Fruit fly (Drosophila melanogaster) whole organism, embryonic: Measurements from ENCODE around the gene CG32278.
A peak's percentile ranks its signal among the peaks of the same experiment; 100 is the strongest.

Experiments used
- Adf1 ChIP-seq: fragments of 200-800 bp; sonication (Bioruptor generic); IDR thresholded peaks from 2 replicates; pipeline ENCODE4 v1.3.6; 2022; ENCODE audit warnings: missing biosample characterization, missing genetic modification characterization
- B-H2 ChIP-seq: fragments of 200-800 bp; sonication (Bioruptor generic); optimal IDR thresholded peaks from 2 replicates; lab custom pipeline; 2018; ENCODE audit warnings: missing biosample characterization, mild to moderate bottlenecking, missing genetic modification characterization
- Blimp-1 ChIP-seq: fragments of 200-800 bp; sonication (Bioruptor generic); optimal IDR thresholded peaks from 3 replicates; lab custom pipeline; 2018; ENCODE audit warnings: missing biosample characterization, missing genetic modification characterization, mild to moderate bottlenecking, moderate library complexity, missing genetic modification reagents
- BtbVII ChIP-seq: fragments of 200-800 bp; sonication (Bioruptor generic); optimal IDR thresholded peaks from 3 replicates; lab custom pipeline; 2017; ENCODE audit warnings: missing biosample characterization, mild to moderate bottlenecking, missing genetic modification characterization
- CG12391 ChIP-seq: fragments of 200-800 bp; sonication (Bioruptor generic); optimal IDR thresholded peaks from 3 replicates; lab custom pipeline; 2018; ENCODE audit warnings: missing biosample characterization, mild to moderate bottlenecking, missing genetic modification characterization, moderate library complexity
- CG12744 ChIP-seq: fragments of 200-800 bp; sonication (Bioruptor generic); optimal IDR thresholded peaks from 2 replicates; lab custom pipeline; 2016; ENCODE audit warnings: missing biosample characterization, missing genetic modification characterization
- CG13123 ChIP-seq: fragments of 200-800 bp; sonication (Bioruptor generic); optimal IDR thresholded peaks from 2 replicates; lab custom pipeline; 2016; ENCODE audit warnings: missing biosample characterization, missing genetic modification characterization
- CG15269 ChIP-seq: fragments of 200-800 bp; sonication (Bioruptor generic); optimal IDR thresholded peaks from 2 replicates; lab custom pipeline; 2018; ENCODE audit warnings: missing biosample characterization, mild to moderate bottlenecking, missing genetic modification characterization, moderate library complexity
- CG15514 ChIP-seq: fragments of 200-800 bp; sonication (Bioruptor generic); optimal IDR thresholded peaks from 3 replicates; lab custom pipeline; 2017; ENCODE audit warnings: missing biosample characterization, missing genetic modification characterization, mild to moderate bottlenecking, moderate library complexity, missing genetic modification reagents
- CG17186 ChIP-seq: fragments of 200-800 bp; sonication (Bioruptor generic); optimal IDR thresholded peaks from 3 replicates; lab custom pipeline; 2017; ENCODE audit warnings: missing biosample characterization, missing genetic modification reagents, missing genetic modification characterization
- CG17359 ChIP-seq: fragments of 200-800 bp; sonication (Bioruptor generic); optimal IDR thresholded peaks from 3 replicates; lab custom pipeline; 2018; ENCODE audit warnings: missing biosample characterization, mild to moderate bottlenecking, missing genetic modification characterization, moderate library complexity
- CG17385 ChIP-seq: fragments of 200-800 bp; sonication (Bioruptor generic); optimal IDR thresholded peaks from 3 replicates; lab custom pipeline; 2018; ENCODE audit warnings: missing biosample characterization, mild to moderate bottlenecking, missing genetic modification characterization
- CG18599 ChIP-seq: fragments of 200-800 bp; sonication (Bioruptor generic); optimal IDR thresholded peaks from 3 replicates; lab custom pipeline; 2017; ENCODE audit warnings: missing biosample characterization, missing genetic modification characterization, mild to moderate bottlenecking, moderate library complexity, missing genetic modification reagents
- CG31224 ChIP-seq: fragments of 200-800 bp; sonication (Bioruptor generic); IDR thresholded peaks from 2 replicates; pipeline ENCODE4 v1.3.6; 2022; ENCODE audit warnings: missing biosample characterization, missing genetic modification characterization
- CG3163 ChIP-seq: fragments of 200-800 bp; sonication (Bioruptor generic); optimal IDR thresholded peaks from 3 replicates; lab custom pipeline; 2016; ENCODE audit warnings: missing biosample characterization, missing genetic modification characterization
- CG32532 ChIP-seq: fragments of 200-800 bp; sonication (Bioruptor generic); IDR thresholded peaks from 2 replicates; pipeline ENCODE4 v1.3.6; 2022; ENCODE audit warnings: missing biosample characterization, missing genetic modification characterization
- CG3281 ChIP-seq: fragments of 200-800 bp; sonication (Bioruptor generic); optimal IDR thresholded peaks from 3 replicates; lab custom pipeline; 2017; ENCODE audit warnings: missing biosample characterization, mild to moderate bottlenecking, missing genetic modification characterization
- CG34224 ChIP-seq: fragments of 200-800 bp; sonication (Bioruptor generic); IDR thresholded peaks from 3 replicates; pipeline ENCODE4 v1.3.6; 2022; ENCODE audit warnings: missing biosample characterization, missing genetic modification characterization; ENCODE audit not compliant: partially characterized antibody
- CG7556 ChIP-seq: fragments of 200-800 bp; sonication (Bioruptor generic); optimal IDR thresholded peaks from 2 replicates; lab custom pipeline; 2017; ENCODE audit warnings: missing biosample characterization, mild to moderate bottlenecking, missing genetic modification characterization
- CG7987 ChIP-seq: fragments of 200-800 bp; sonication (Bioruptor generic); optimal IDR thresholded peaks from 2 replicates; lab custom pipeline; 2018; ENCODE audit warnings: missing biosample characterization, mild to moderate bottlenecking, missing genetic modification characterization, moderate library complexity
- CG8924 ChIP-seq: fragments of 200-800 bp; optimal IDR thresholded peaks from 3 replicates; lab custom pipeline; 2019; ENCODE audit warnings: missing biosample characterization, mild to moderate bottlenecking, missing genetic modification characterization, moderate library complexity
- CG9437 ChIP-seq: fragments of 200-800 bp; sonication (Bioruptor generic); optimal IDR thresholded peaks from 2 replicates; lab custom pipeline; 2018; ENCODE audit warnings: missing biosample characterization, mild to moderate bottlenecking, missing genetic modification characterization
- Dip2 ChIP-seq: fragments of 200-800 bp; sonication (Bioruptor generic); IDR thresholded peaks from 2 replicates; pipeline ENCODE4 v1.3.6; 2022; ENCODE audit warnings: missing biosample characterization, missing genetic modification characterization
- Fer1 ChIP-seq: fragments of 200-800 bp; sonication (Bioruptor generic); optimal IDR thresholded peaks from 2 replicates; lab custom pipeline; 2017; ENCODE audit warnings: missing biosample characterization, mild to moderate bottlenecking, missing genetic modification characterization
- Fer3 ChIP-seq: fragments of 200-800 bp; sonication (Bioruptor generic); optimal IDR thresholded peaks from 2 replicates; lab custom pipeline; 2018; ENCODE audit warnings: missing biosample characterization, mild to moderate bottlenecking, missing genetic modification characterization, moderate library complexity
- HmgD ChIP-seq: fragments of 200-800 bp; sonication (Bioruptor generic); optimal IDR thresholded peaks from 3 replicates; lab custom pipeline; 2016; ENCODE audit warnings: missing biosample characterization, missing genetic modification characterization
- Hmr ChIP-seq: fragments of 200-800 bp; sonication (Bioruptor generic); optimal IDR thresholded peaks from 3 replicates; lab custom pipeline; 2017; ENCODE audit warnings: mild to moderate bottlenecking, missing biosample characterization, missing genetic modification reagents, missing genetic modification characterization
- Hr78 ChIP-seq, 2 experiments: fragments of 200-800 bp in 1 of 2; fragments of >200 bp in 1 of 2; sonication (Bioruptor generic) in 1 of 2; optimal IDR thresholded peaks; 2 replicates each; lab custom pipeline; 2017 to 2019; ENCODE audit warnings: missing biosample characterization in 2 of 2, missing genetic modification characterization in 2 of 2, mild to moderate bottlenecking in 1 of 2, moderate library complexity in 1 of 2
- Meics ChIP-seq: fragments of 200-800 bp; sonication (Bioruptor generic); optimal IDR thresholded peaks from 2 replicates; lab custom pipeline; 2017; ENCODE audit warnings: missing biosample characterization, mild to moderate bottlenecking, missing genetic modification characterization
- NfI ChIP-seq: fragments of 200-800 bp; sonication (Bioruptor generic); optimal IDR thresholded peaks from 3 replicates; lab custom pipeline; 2018; ENCODE audit warnings: missing biosample characterization, mild to moderate bottlenecking, missing genetic modification characterization, moderate library complexity
- Rfx ChIP-seq: fragments of 200-800 bp; sonication (Bioruptor generic); IDR thresholded peaks from 2 replicates; pipeline ENCODE4 v1.3.6; 2022; ENCODE audit warnings: missing biosample characterization, missing genetic modification characterization
- Sin3A ChIP-seq: fragments of >200 bp; optimal IDR thresholded peaks from 2 replicates; lab custom pipeline; 2018
- al ChIP-seq: fragments of 200-800 bp; sonication (Bioruptor generic); IDR thresholded peaks from 2 replicates; pipeline ENCODE4 v1.3.6; 2022; ENCODE audit warnings: missing biosample characterization, missing genetic modification characterization
- caup ChIP-seq: fragments of 200-800 bp; sonication (Bioruptor generic); optimal IDR thresholded peaks from 3 replicates; lab custom pipeline; 2017; ENCODE audit warnings: missing biosample characterization, mild to moderate bottlenecking, missing genetic modification characterization, moderate library complexity; ENCODE audit not compliant: severe bottlenecking
- chinmo ChIP-seq: fragments of 200-800 bp; sonication (Bioruptor generic); IDR thresholded peaks from 4 replicates; pipeline ENCODE4 v1.3.6; 2022; ENCODE audit warnings: missing biosample characterization, missing genetic modification characterization; ENCODE audit not compliant: partially characterized antibody
- dm ChIP-seq: fragments of 200-800 bp; sonication (Bioruptor generic); optimal IDR thresholded peaks from 3 replicates; lab custom pipeline; 2016; ENCODE audit warnings: missing biosample characterization, missing genetic modification characterization
- dmrt99B ChIP-seq: fragments of 200-800 bp; sonication (Bioruptor generic); optimal IDR thresholded peaks from 2 replicates; lab custom pipeline; 2018; ENCODE audit warnings: missing biosample characterization, mild to moderate bottlenecking, missing genetic modification characterization, moderate library complexity
- gcm2 ChIP-seq: fragments of 200-800 bp; sonication (Bioruptor generic); optimal IDR thresholded peaks from 2 replicates; lab custom pipeline; 2016; ENCODE audit warnings: missing biosample characterization, missing genetic modification characterization
- gem ChIP-seq: fragments of 200-800 bp; sonication (Bioruptor generic); optimal IDR thresholded peaks from 2 replicates; lab custom pipeline; 2019; ENCODE audit warnings: missing biosample characterization, mild to moderate bottlenecking, missing genetic modification characterization, moderate library complexity
- grau ChIP-seq: fragments of 200-800 bp; optimal IDR thresholded peaks from 3 replicates; lab custom pipeline; 2019; ENCODE audit warnings: missing biosample characterization, mild to moderate bottlenecking, missing genetic modification characterization, moderate library complexity
- nau ChIP-seq: fragments of 200-800 bp; sonication (Bioruptor generic); optimal IDR thresholded peaks from 3 replicates; lab custom pipeline; 2017; ENCODE audit warnings: missing biosample characterization, mild to moderate bottlenecking, missing genetic modification characterization, missing genetic modification reagents
- nerfin-1 ChIP-seq: fragments of 200-800 bp; sonication (Bioruptor generic); optimal IDR thresholded peaks from 3 replicates; lab custom pipeline; 2019; ENCODE audit warnings: missing biosample characterization, mild to moderate bottlenecking, missing genetic modification characterization, moderate library complexity
- pan ChIP-seq, 4 experiments: fragments of >200 bp in 3 of 4; fragments of 200-800 bp in 1 of 4; sonication (Bioruptor generic) in 1 of 4; optimal IDR thresholded peaks in 3 of 4; IDR thresholded peaks in 1 of 4; 2 replicates each; pipeline versions ENCODE4 v1.3.6 to Lab custom; 2017 to 2022; ENCODE audit warnings: missing biosample characterization in 2 of 4, missing genetic modification characterization in 2 of 4, mixed read lengths in 1 of 4
- pho ChIP-seq: fragments of 200-800 bp; sonication (Bioruptor generic); optimal IDR thresholded peaks from 2 replicates; lab custom pipeline; 2016; ENCODE audit warnings: missing biosample characterization, missing genetic modification characterization
- schlank ChIP-seq: fragments of 200-800 bp; sonication (Bioruptor generic); optimal IDR thresholded peaks from 2 replicates; lab custom pipeline; 2018; ENCODE audit warnings: missing biosample characterization, mild to moderate bottlenecking, missing genetic modification characterization
- slp2 ChIP-seq: fragments of 200-800 bp; sonication (Bioruptor generic); optimal IDR thresholded peaks from 2 replicates; lab custom pipeline; 2016; ENCODE audit warnings: missing biosample characterization, missing genetic modification characterization
- sob ChIP-seq: fragments of 200-800 bp; sonication (Bioruptor generic); IDR thresholded peaks from 2 replicates; pipeline ENCODE4 v1.3.6; 2022; ENCODE audit warnings: missing biosample characterization, missing genetic modification characterization

Gene CG32278

DNA sequence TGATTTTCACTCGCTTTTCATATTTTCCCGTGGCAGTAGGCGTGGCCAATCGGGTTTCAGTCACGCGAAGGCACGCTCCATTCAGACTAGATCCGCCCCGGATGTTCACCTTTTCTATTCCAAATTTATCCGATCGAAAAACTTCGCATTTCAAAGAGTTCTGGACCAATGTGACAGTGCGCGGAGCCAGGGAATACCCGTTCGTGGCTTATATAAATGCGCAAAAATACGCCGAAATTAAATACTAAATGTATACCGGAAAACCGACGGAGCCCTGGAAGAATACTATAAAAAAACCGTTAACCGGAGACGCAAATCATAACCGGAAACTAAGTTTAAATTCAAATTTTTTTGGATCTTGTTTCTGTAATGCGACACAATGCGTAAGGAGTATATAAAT is 41.5 kb upstream of the CG32278 start, which contains the start of gene promL (continued):
- TF ChIP-seq Rfx (GFP tag; lab: Robert Waterston, UW) (peak; percentile 77), dm (peak; percentile 53), nerfin-1 (tag; lab: Kevin White, UChicago) (peak; percentile 57), Hmr (peak; percentile 93), pho (GFP tag; lab: Kevin White, UChicago) (peak; percentile 31), grau (tag; lab: Kevin White, UChicago) (peak; percentile 50), HmgD (GFP tag; lab: Kevin White, UChicago) (peak; percentile 33), Adf1 (no peak; the same call in 1 of the 2 replicates), CG31224 (no peak), Sin3A (lab: Kevin White, UChicago) (peak; percentile 42), CG12744 (peak; percentile 48), CG17359 (tag; lab: Kevin White, UChicago) (peak; percentile 41), slp2 (GFP tag; lab: Kevin White, UChicago) (peak; percentile 50), NfI (peak; percentile 74)

DNA sequence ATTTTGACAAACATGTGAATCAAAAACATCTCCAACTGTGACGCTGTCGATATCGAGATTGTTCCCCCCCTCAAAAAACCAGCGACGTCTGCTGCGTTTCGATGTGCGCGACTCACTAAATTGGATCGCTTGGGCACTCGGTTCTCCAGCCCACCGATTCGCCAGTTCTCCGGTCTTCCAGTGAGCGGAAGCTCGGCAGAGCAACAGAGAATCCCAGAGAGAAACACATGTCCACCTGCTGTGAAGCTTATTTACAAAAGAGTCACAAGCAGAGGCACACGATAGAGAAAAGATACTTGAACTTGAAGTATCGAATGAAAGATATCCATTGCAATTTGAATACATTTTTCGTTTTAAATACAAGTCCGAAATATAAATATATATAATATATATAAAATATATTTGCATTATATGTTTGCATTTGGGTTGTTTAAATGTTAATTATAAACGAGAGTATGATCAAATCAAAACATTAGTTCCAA is 35.0 kb upstream of the CG32278 start:
- TF ChIP-seq schlank (tag; lab: Kevin White, UChicago) (no peak), Blimp-1 (GFP tag; lab: Kevin White, UChicago) (peak; percentile 3), CG3281 (GFP tag; lab: Kevin White, UChicago) (peak; percentile 32), al (GFP tag; lab: Robert Waterston, UW) (no peak), caup (GFP tag; lab: Kevin White, UChicago) (peak; percentile 14), sob (GFP tag; lab: Robert Waterston, UW) (peak; percentile 22; the same call in 1 of the 2 replicates), gcm2 (GFP tag; lab: Kevin White, UChicago) (no peak), Fer3 (tag; lab: Kevin White, UChicago) (peak; percentile 10), chinmo (GFP tag; lab: Robert Waterston, UW) (peak; percentile 70; the same call in 1 of the 4 replicates), CG7556 (GFP tag; lab: Kevin White, UChicago) (peak; percentile 42), CG12391 (tag; lab: Kevin White, UChicago) (peak; percentile 29), nau (peak; percentile 9), CG9437 (GFP tag; lab: Kevin White, UChicago) (no peak), Dip2 (GFP tag; lab: Robert Waterston, UW) (no peak), CG15514 (GFP tag; lab: Kevin White, UChicago) (peak; percentile 30), CG34224 (GFP tag; lab: Robert Waterston, UW) (peak; percentile 40; the same call in 1 of the 3 replicates), BtbVII (GFP tag; lab: Kevin White, UChicago) (peak; percentile 55), Fer1 (GFP tag; lab: Kevin White, UChicago) (peak; percentile 27), Hr78 (GFP tag; optimal IDR thresholded peaks at IDR 0.05; lab: Kevin White, UChicago) (no peak), CG8924 (tag; lab: Kevin White, UChicago) (peak; percentile 20), pan (optimal IDR thresholded peaks at IDR 0.05; lab: Kevin White, UChicago) (no peak), pan (GFP tag; optimal IDR thresholded peaks at IDR 0.05 in 1 of 2, IDR thresholded peaks at IDR 0.05 in 1 of 2) (peak in 1 of 2 experiments; percentile 14), CG3163 (peak; percentile 26), grau (tag; lab: Kevin White, UChicago) (peak; percentile 35), Adf1 (no peak), gem (tag; lab: Kevin White, UChicago) (peak; percentile 52), CG17186 (GFP tag; lab: Kevin White, UChicago) (no peak), B-H2 (GFP tag; lab: Kevin White, UChicago) (peak; percentile 30), CG17385 (GFP tag; lab: Kevin White, UChicago) (peak; percentile 39), dm (no peak), Meics (GFP tag; lab: Kevin White, UChicago) (peak; percentile 58), CG32532 (GFP tag; lab: Robert Waterston, UW) (peak; percentile 43), CG18599 (GFP tag; lab: Kevin White, UChicago) (peak; percentile 43), CG13123 (GFP tag; lab: Kevin White, UChicago) (no peak), CG7987 (GFP tag; lab: Kevin White, UChicago) (peak; percentile 32), CG15269 (tag; lab: Kevin White, UChicago) (peak; percentile 63), dmrt99B (tag; lab: Kevin White, UChicago) (peak; percentile 8)
